Fruit fly (Drosophila melanogaster): Measurements from ENCODE around the gene CG8539.

Gene CG8539

dm6 chr3L:7528380-7529080 lies 29.9 kb upstream of the CG8539 start, which contains the start of gene lqf (continued):
- TF ChIP-seq CG12942 (GFP tag; optimal IDR thresholded peaks at IDR 0.05), result no peak
- no peak for TF ChIP-seq emc (GFP tag; optimal IDR thresholded peaks at IDR 0.05)
- peak; percentile 92 for TF ChIP-seq BEAF-32 (GFP tag; optimal IDR thresholded peaks at IDR 0.05)
- TF ChIP-seq Lhr (GFP tag; optimal IDR thresholded peaks at IDR 0.05), result peak; percentile 43
- TF ChIP-seq stwl (tag; optimal IDR thresholded peaks at IDR 0.05), result peak; percentile 37
- TF ChIP-seq CG9727 (GFP tag; optimal IDR thresholded peaks at IDR 0.05), result peak; percentile 40
- no peak for TF ChIP-seq Camta (GFP tag; optimal IDR thresholded peaks at IDR 0.05)
- TF ChIP-seq CrebB (tag; optimal IDR thresholded peaks at IDR 0.05), result no peak
- no peak for TF ChIP-seq CG11560 (tag; IDR thresholded peaks at IDR 0.05)
- no peak for TF ChIP-seq CG12769 (tag; optimal IDR thresholded peaks at IDR 0.05)
- TF ChIP-seq CG15269 (tag; optimal IDR thresholded peaks at IDR 0.05), result no peak
- no peak for TF ChIP-seq D (optimal IDR thresholded peaks at IDR 0.05)
- TF ChIP-seq D (GFP tag; optimal IDR thresholded peaks at IDR 0.05), result no peak
- no peak for TF ChIP-seq CG17612 (GFP tag; IDR thresholded peaks at IDR 0.05)
- TF ChIP-seq hth (optimal IDR thresholded peaks at IDR 0.05), result no peak
- TF ChIP-seq CG1603 (tag; optimal IDR thresholded peaks at IDR 0.05), result no peak
- no peak for TF ChIP-seq unpg (GFP tag; optimal IDR thresholded peaks at IDR 0.05)
- no peak for TF ChIP-seq CG12104 (GFP tag; optimal IDR thresholded peaks at IDR 0.05)
- no peak for TF ChIP-seq Hr51 (GFP tag; optimal IDR thresholded peaks at IDR 0.05)
- TF ChIP-seq maf-S (GFP tag; optimal IDR thresholded peaks at IDR 0.05), result no peak
- no peak for TF ChIP-seq CG4424 (GFP tag; optimal IDR thresholded peaks at IDR 0.05)
- TF ChIP-seq CG6654 (GFP tag; optimal IDR thresholded peaks at IDR 0.05), result no peak
- peak; percentile 18 for TF ChIP-seq Abd-B (GFP tag; optimal IDR thresholded peaks at IDR 0.05)
- peak; percentile 30 for TF ChIP-seq YL-1 (GFP tag; optimal IDR thresholded peaks at IDR 0.05)
- TF ChIP-seq CG16815 (GFP tag; optimal IDR thresholded peaks at IDR 0.05), result no peak
- no peak for TF ChIP-seq CG11723 (GFP tag; optimal IDR thresholded peaks at IDR 0.05)
- no peak for TF ChIP-seq Chrac-16 (GFP tag; optimal IDR thresholded peaks at IDR 0.05)
- TF ChIP-seq Neu2 (GFP tag; optimal IDR thresholded peaks at IDR 0.05; ENCODE audit: borderline replicate concordance), result no peak
- no peak for TF ChIP-seq ap (GFP tag; IDR thresholded peaks at IDR 0.05)
- TF ChIP-seq lab (GFP tag; optimal IDR thresholded peaks at IDR 0.05), result no peak
- TF ChIP-seq B-H1 (GFP tag; IDR thresholded peaks at IDR 0.05), result no peak
- no peak for TF ChIP-seq Drgx (GFP tag; IDR thresholded peaks at IDR 0.05)
- TF ChIP-seq klu (GFP tag; IDR thresholded peaks at IDR 0.05), result no peak
- TF ChIP-seq Six4 (GFP tag; optimal IDR thresholded peaks at IDR 0.05), result no peak
- no peak for TF ChIP-seq CG30431 (GFP tag; optimal IDR thresholded peaks at IDR 0.05)
- peak; percentile 83 for TF ChIP-seq CG13287 (GFP tag; IDR thresholded peaks at IDR 0.05; ENCODE audit: partially characterized antibody)
- no peak for TF ChIP-seq CG7372 (GFP tag; IDR thresholded peaks at IDR 0.05)
- no peak for TF ChIP-seq TFAM (GFP tag; optimal IDR thresholded peaks at IDR 0.05)
- no peak for TF ChIP-seq CG6689 (GFP tag; IDR thresholded peaks at IDR 0.05)
- TF ChIP-seq CG34422 (GFP tag; IDR thresholded peaks at IDR 0.05), result no peak; the same call in 2 of the 3 replicates
- TF ChIP-seq CG10147 (GFP tag; optimal IDR thresholded peaks at IDR 0.05), result no peak
- TF ChIP-seq sqz (GFP tag; optimal IDR thresholded peaks at IDR 0.05), result no peak
- no peak for TF ChIP-seq twi (tag; optimal IDR thresholded peaks at IDR 0.05)
- TF ChIP-seq disco-r (GFP tag; optimal IDR thresholded peaks at IDR 0.05), result no peak
- no peak for TF ChIP-seq tap (tag; optimal IDR thresholded peaks at IDR 0.05)
- TF ChIP-seq Med (GFP tag), result peak; percentile 50
- TF ChIP-seq CG31441 (GFP tag; IDR thresholded peaks at IDR 0.05), result peak; percentile 29; the same call in 1 of the 2 replicates
- peak; percentile 72 for TF ChIP-seq tna (GFP tag; IDR thresholded peaks at IDR 0.05; ENCODE audit: partially characterized antibody)
- TF ChIP-seq sima (GFP tag; optimal IDR thresholded peaks at IDR 0.05), result no peak
- TF ChIP-seq ken (GFP tag; IDR thresholded peaks at IDR 0.05), result no peak
- no peak for TF ChIP-seq Adf1 (GFP tag; IDR thresholded peaks at IDR 0.05)
